Worm (Caenorhabditis elegans) whole organism, L3 larva: ENCODE data around the gene rde-11.

Source experiments
- R02D3.7 ChIP-seq: fragments of 150-350 bp; optimal IDR thresholded peaks from 2 replicates; lab custom pipeline; 2014; ENCODE audit warnings: missing biosample characterization, missing genetic modification characterization
- ZK546.5 ChIP-seq: sonication (generic microtip); optimal IDR thresholded peaks from 2 replicates; lab custom pipeline; 2017; ENCODE audit warnings: missing biosample characterization, missing genetic modification characterization
- ceh-16 ChIP-seq: sonication (generic microtip); optimal IDR thresholded peaks from 2 replicates; lab custom pipeline; 2017; ENCODE audit warnings: missing biosample characterization, missing genetic modification characterization
- ceh-28 ChIP-seq: fragments of 150-350 bp; optimal IDR thresholded peaks from 2 replicates; lab custom pipeline; 2014; ENCODE audit warnings: missing biosample characterization, missing genetic modification reagents, missing genetic modification characterization
- ceh-82 ChIP-seq: fragments of 150-350 bp; optimal IDR thresholded peaks from 2 replicates; lab custom pipeline; 2014; ENCODE audit warnings: missing biosample characterization, missing genetic modification characterization
- egl-27 ChIP-seq: sonication (generic microtip); optimal IDR thresholded peaks from 4 replicates; lab custom pipeline; 2017; ENCODE audit warnings: missing biosample characterization, missing genetic modification reagents, missing genetic modification characterization
- elt-1 ChIP-seq: fragments of 150-350 bp; optimal IDR thresholded peaks from 2 replicates; lab custom pipeline; 2014; ENCODE audit warnings: missing biosample characterization, missing genetic modification characterization
- elt-2 ChIP-seq: sonication (generic microtip); optimal IDR thresholded peaks from 2 replicates; lab custom pipeline; 2016; ENCODE audit warnings: missing genetic modification reagents, mild to moderate bottlenecking, missing genetic modification characterization, missing compliant biosample characterization
- elt-3 ChIP-seq, 3 experiments: fragments of 150-350 bp in 1 of 3; sonication (generic microtip) in 2 of 3; optimal IDR thresholded peaks; 2 replicates in 2 of 3; 4 replicates in 1 of 3; lab custom pipeline; 2014 to 2017; ENCODE audit warnings: missing biosample characterization in 3 of 3, missing genetic modification characterization in 3 of 3
- eor-1 ChIP-seq, 2 experiments: fragments of 150-350 bp; optimal IDR thresholded peaks; 2 replicates each; lab custom pipeline; 2014 to 2018; ENCODE audit warnings: missing biosample characterization in 2 of 2, missing genetic modification characterization in 2 of 2
- fkh-10 ChIP-seq: sonication (generic microtip); optimal IDR thresholded peaks from 2 replicates; lab custom pipeline; 2017; ENCODE audit warnings: missing biosample characterization, missing genetic modification reagents, missing genetic modification characterization
- fkh-2 ChIP-seq: fragments of 150-350 bp; optimal IDR thresholded peaks from 2 replicates; lab custom pipeline; 2014; ENCODE audit warnings: missing biosample characterization, missing genetic modification reagents, missing genetic modification characterization
- fos-1 ChIP-seq: fragments of 150-350 bp; optimal IDR thresholded peaks from 2 replicates; lab custom pipeline; 2014; ENCODE audit warnings: missing biosample characterization, missing genetic modification characterization
- jun-1 ChIP-seq: fragments of 150-350 bp; optimal IDR thresholded peaks from 2 replicates; lab custom pipeline; 2014; ENCODE audit warnings: missing biosample characterization, missing genetic modification reagents, missing genetic modification characterization
- lin-15B ChIP-seq: fragments of 150-350 bp; optimal IDR thresholded peaks from 2 replicates; lab custom pipeline; 2014; ENCODE audit warnings: missing biosample characterization, missing genetic modification characterization
- lsy-12 ChIP-seq: sonication (generic microtip); optimal IDR thresholded peaks from 2 replicates; lab custom pipeline; 2016; ENCODE audit warnings: mild to moderate bottlenecking, missing genetic modification characterization, missing compliant biosample characterization
- mdl-1 ChIP-seq: fragments of 150-350 bp; optimal IDR thresholded peaks from 2 replicates; lab custom pipeline; 2014; ENCODE audit warnings: missing biosample characterization, missing genetic modification characterization
- mml-1 ChIP-seq: fragments of 150-350 bp; sonication (generic microtip); optimal IDR thresholded peaks from 3 replicates; lab custom pipeline; 2014; ENCODE audit warnings: missing biosample characterization, missing genetic modification characterization
- nfya-1 ChIP-seq: sonication (generic microtip); optimal IDR thresholded peaks from 2 replicates; lab custom pipeline; 2017; ENCODE audit warnings: missing genetic modification characterization, mild to moderate bottlenecking, missing compliant biosample characterization, antibody characterized with exemption, moderate library complexity; ENCODE audit not compliant: insufficient read depth
- nhr-11 ChIP-seq: fragments of 150-350 bp; optimal IDR thresholded peaks from 2 replicates; lab custom pipeline; 2014; ENCODE audit warnings: missing biosample characterization, missing genetic modification characterization
- nhr-12 ChIP-seq: fragments of 150-350 bp; optimal IDR thresholded peaks from 2 replicates; lab custom pipeline; 2014; ENCODE audit warnings: missing biosample characterization, missing genetic modification characterization
- nhr-23 ChIP-seq: fragments of 150-350 bp; optimal IDR thresholded peaks from 2 replicates; lab custom pipeline; 2014; ENCODE audit warnings: missing biosample characterization, missing genetic modification reagents, missing genetic modification characterization
- nhr-25 ChIP-seq: sonication (generic microtip); optimal IDR thresholded peaks from 2 replicates; lab custom pipeline; 2017; ENCODE audit warnings: missing biosample characterization, missing genetic modification characterization
- nhr-43 ChIP-seq: sonication (generic microtip); optimal IDR thresholded peaks from 2 replicates; lab custom pipeline; 2016; ENCODE audit warnings: mild to moderate bottlenecking, missing genetic modification characterization, missing compliant biosample characterization; ENCODE audit not compliant: poor library complexity, severe bottlenecking
- nhr-67 ChIP-seq: fragments of 150-350 bp; optimal IDR thresholded peaks from 2 replicates; lab custom pipeline; 2014; ENCODE audit warnings: missing biosample characterization, missing genetic modification characterization
- nhr-76 ChIP-seq: fragments of 150-350 bp; sonication (generic microtip); optimal IDR thresholded peaks from 5 replicates; lab custom pipeline; 2014; ENCODE audit warnings: missing biosample characterization, missing genetic modification characterization
- pha-4 ChIP-seq: fragments of 150-350 bp; optimal IDR thresholded peaks from 2 replicates; lab custom pipeline; 2014; ENCODE audit warnings: missing biosample characterization, missing genetic modification reagents, missing genetic modification characterization
- skn-1 ChIP-seq: fragments of 150-350 bp; optimal IDR thresholded peaks from 2 replicates; lab custom pipeline; 2014; ENCODE audit warnings: missing biosample characterization, missing genetic modification characterization
- tbx-2 ChIP-seq: sonication (generic microtip); optimal IDR thresholded peaks from 2 replicates; lab custom pipeline; 2016; ENCODE audit warnings: mild to moderate bottlenecking, missing genetic modification characterization, missing compliant biosample characterization
- unc-39 ChIP-seq: sonication (generic microtip); optimal IDR thresholded peaks from 4 replicates; lab custom pipeline; 2017; ENCODE audit warnings: missing biosample characterization, missing genetic modification characterization
- unc-62 ChIP-seq: fragments of 150-350 bp; sonication (generic microtip); optimal IDR thresholded peaks from 4 replicates; lab custom pipeline; 2014; ENCODE audit warnings: missing biosample characterization, missing genetic modification reagents, missing genetic modification characterization
- zag-1 ChIP-seq: fragments of 150-350 bp; optimal IDR thresholded peaks from 2 replicates; lab custom pipeline; 2014; ENCODE audit warnings: missing biosample characterization, missing genetic modification characterization
- ztf-11 ChIP-seq: fragments of 150-350 bp; optimal IDR thresholded peaks from 2 replicates; lab custom pipeline; 2014; ENCODE audit warnings: missing biosample characterization, missing genetic modification characterization
- ztf-4 ChIP-seq: fragments of 150-350 bp; optimal IDR thresholded peaks from 2 replicates; lab custom pipeline; 2014; ENCODE audit warnings: missing biosample characterization, missing genetic modification characterization

Gene rde-11

DNA sequence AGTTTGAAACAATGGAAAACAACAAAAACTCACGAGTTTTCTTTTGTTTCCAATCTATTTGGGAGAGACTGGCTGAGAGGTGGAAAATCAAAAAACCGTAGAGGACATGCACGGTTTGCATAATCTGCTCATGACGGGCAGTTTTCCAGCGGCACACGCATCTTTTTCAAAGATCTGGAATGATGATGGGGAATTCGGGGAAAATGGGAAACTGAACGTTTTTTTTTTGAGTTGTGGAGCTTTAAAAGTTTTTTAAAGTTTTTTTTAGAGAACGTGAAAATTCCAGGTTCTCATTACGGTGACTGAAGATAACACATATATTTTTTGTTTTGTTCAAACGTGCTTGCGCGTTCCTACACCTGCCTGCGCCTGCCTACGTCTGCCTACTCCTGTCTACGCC, 28.4 kb upstream of the rde-11 start, which contains the start of gene C39E9.7:
Gene C39E9.7 (minus strand): TSS at position 101 of the 400 bp plus-strand sequence.
- no peak for TF ChIP-seq ceh-28 (tag; lab: Kevin White, UChicago)
- TF ChIP-seq elt-3 (tag; optimal IDR thresholded peaks at IDR 0.05; lab: Kevin White, UChicago), result no peak
- TF ChIP-seq nhr-23 (tag; lab: Kevin White, UChicago), result no peak
- no peak for TF ChIP-seq skn-1 (tag; lab: Kevin White, UChicago)
- no peak for TF ChIP-seq pha-4 (tag; lab: Kevin White, UChicago)
- TF ChIP-seq R02D3.7 (tag; lab: Kevin White, UChicago), result no peak
- no peak for TF ChIP-seq nhr-43 (tag; lab: Kevin White, UChicago)
- TF ChIP-seq fkh-10 (GFP tag; lab: Kevin White, UChicago), result no peak
- no peak for TF ChIP-seq mml-1
- no peak for TF ChIP-seq tbx-2 (tag; lab: Kevin White, UChicago)
- TF ChIP-seq zag-1, result no peak

DNA sequence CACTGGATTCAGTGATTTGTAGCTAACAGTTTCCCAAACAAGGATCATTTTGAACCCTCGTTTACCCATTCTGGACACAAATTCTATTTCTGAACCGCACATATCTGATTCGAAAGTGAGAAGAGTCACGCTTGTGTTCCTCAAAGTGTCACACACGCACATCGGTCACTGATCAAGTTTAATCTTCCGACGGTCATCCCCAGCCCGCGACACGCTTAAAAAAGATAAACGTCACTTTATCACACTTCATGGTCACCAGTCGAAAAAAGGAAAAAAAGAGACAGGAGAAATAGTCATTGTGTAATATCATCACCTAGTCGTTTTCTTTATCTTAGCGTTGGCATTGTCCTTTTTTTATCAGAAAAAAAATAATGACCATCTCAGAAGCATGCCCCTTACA, 27.3 kb upstream of the rde-11 start:
- peak; percentile 91 for TF ChIP-seq nhr-43 (tag; lab: Kevin White, UChicago)
- TF ChIP-seq nhr-25 (tag; lab: Kevin White, UChicago), result peak; percentile 81
- TF ChIP-seq nhr-23 (tag; lab: Kevin White, UChicago), result peak; percentile 39
- no peak for TF ChIP-seq nhr-76

DNA sequence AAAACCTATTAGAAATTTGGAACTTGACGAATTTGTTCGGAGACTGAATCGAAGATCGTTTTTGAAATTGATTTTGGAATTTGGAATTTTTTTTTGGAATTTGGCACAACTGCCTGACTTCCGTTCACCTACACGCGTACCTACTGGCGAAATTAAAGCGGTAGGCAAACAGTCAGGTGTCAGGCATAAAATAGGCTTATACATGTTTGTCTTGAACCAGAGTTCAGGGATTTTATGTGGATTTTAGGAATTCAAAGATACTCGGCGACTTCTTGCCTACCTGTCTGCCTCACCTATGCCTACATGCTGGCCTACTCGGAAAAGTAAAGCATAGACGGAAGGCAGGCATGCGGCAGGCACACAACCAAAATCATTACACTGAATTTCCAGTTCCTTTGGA, 26.7 kb upstream of the rde-11 start:
- no peak for TF ChIP-seq nhr-12 (tag; lab: Kevin White, UChicago)
- no peak for TF ChIP-seq ceh-82 (tag; lab: Kevin White, UChicago)
- TF ChIP-seq lsy-12, result no peak
- TF ChIP-seq fkh-10 (GFP tag; lab: Kevin White, UChicago), result no peak
- TF ChIP-seq unc-39 (tag; lab: Kevin White, UChicago), result no peak
- TF ChIP-seq eor-1 (tag; optimal IDR thresholded peaks at IDR 0.05; lab: Kevin White, UChicago), result no peak
- no peak for TF ChIP-seq nhr-25 (tag; lab: Kevin White, UChicago)
- no peak for TF ChIP-seq mdl-1 (tag; lab: Kevin White, UChicago)
- no peak for TF ChIP-seq lin-15B (tag; lab: Kevin White, UChicago)
- no peak for TF ChIP-seq elt-1 (tag; lab: Kevin White, UChicago)
- TF ChIP-seq ceh-16 (tag; lab: Kevin White, UChicago), result no peak
- TF ChIP-seq unc-62, result no peak
- no peak for TF ChIP-seq ztf-4 (tag; lab: Kevin White, UChicago)
- no peak for TF ChIP-seq ztf-11 (tag; lab: Kevin White, UChicago)
- TF ChIP-seq nhr-11, result no peak
- no peak for TF ChIP-seq nfya-1 (tag; lab: Kevin White, UChicago)
- TF ChIP-seq elt-2, result no peak
- no peak for TF ChIP-seq zag-1

DNA sequence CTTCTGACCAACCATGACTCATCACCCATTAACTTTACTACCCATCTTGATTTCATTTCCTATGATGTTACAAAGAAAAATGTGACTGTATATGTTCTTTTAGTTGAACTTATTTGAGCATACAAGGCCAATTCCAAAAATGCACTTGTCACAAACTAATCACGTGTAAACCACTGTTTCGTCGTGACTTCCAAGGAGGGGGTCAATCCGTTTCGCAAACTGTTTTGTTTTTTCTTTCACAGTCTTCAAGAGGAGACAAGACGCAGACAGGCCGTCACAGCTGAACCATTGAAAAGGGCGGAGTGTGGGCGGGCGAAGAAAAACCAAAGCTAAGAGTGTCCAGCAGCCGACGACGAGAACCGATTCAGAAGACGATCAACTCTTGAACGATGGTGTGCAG, 25.9 kb upstream of the rde-11 start, which contains the start of gene C39E9.8:
Gene C39E9.8 (plus strand): TSS at position 328 of the 400 bp plus-strand sequence.
- TF ChIP-seq ztf-11 (tag; lab: Kevin White, UChicago), result no peak
- peak; percentile 47 for TF ChIP-seq nhr-23 (tag; lab: Kevin White, UChicago)
- no peak for TF ChIP-seq nhr-76
- TF ChIP-seq fkh-2, result no peak
- no peak for TF ChIP-seq elt-1 (tag; lab: Kevin White, UChicago)
- TF ChIP-seq nhr-11, result no peak
- TF ChIP-seq egl-27 (tag; lab: Kevin White, UChicago), result no peak
- no peak for TF ChIP-seq ceh-28 (tag; lab: Kevin White, UChicago)
- no peak for TF ChIP-seq lsy-12
- no peak for TF ChIP-seq unc-62
- TF ChIP-seq skn-1 (tag; lab: Kevin White, UChicago), result no peak
- no peak for TF ChIP-seq ztf-4 (tag; lab: Kevin White, UChicago)
- no peak for TF ChIP-seq R02D3.7 (tag; lab: Kevin White, UChicago)
- TF ChIP-seq ZK546.5 (tag; lab: Kevin White, UChicago), result no peak
- TF ChIP-seq mdl-1 (tag; lab: Kevin White, UChicago), result no peak
- TF ChIP-seq fos-1 (tag; lab: Kevin White, UChicago), result no peak
- no peak for TF ChIP-seq nhr-12 (tag; lab: Kevin White, UChicago)
- TF ChIP-seq jun-1 (tag; lab: Kevin White, UChicago), result no peak
- peak; percentile 79 for TF ChIP-seq nhr-25 (tag; lab: Kevin White, UChicago)
- no peak for TF ChIP-seq elt-3 (tag; optimal IDR thresholded peaks at IDR 0.05; lab: Kevin White, UChicago)
- TF ChIP-seq tbx-2 (tag; lab: Kevin White, UChicago), result no peak
- TF ChIP-seq lin-15B (tag; lab: Kevin White, UChicago), result no peak
- TF ChIP-seq nhr-67, result no peak
- TF ChIP-seq eor-1 (tag; optimal IDR thresholded peaks at IDR 0.05; lab: Kevin White, UChicago), result no peak
- TF ChIP-seq nhr-43 (tag; lab: Kevin White, UChicago), result peak; percentile 77
